Worm (Caenorhabditis elegans) whole organism, mixed stage, embryonic: ENCODE data around the gene atad-3.

Experiments used
- ceh-43 ChIP-seq: fragments of 200-800 bp; sonication (Bioruptor generic); optimal IDR thresholded peaks from 2 replicates; lab custom pipeline; 2018; ENCODE audit warnings: mild to moderate bottlenecking, missing genetic modification characterization, moderate library complexity, missing compliant biosample characterization
- ceh-83 ChIP-seq: fragments of 200-800 bp; sonication (Bioruptor generic); optimal IDR thresholded peaks from 2 replicates; lab custom pipeline; 2018; ENCODE audit warnings: mild to moderate bottlenecking, missing genetic modification characterization, missing compliant biosample characterization
- drap-1 ChIP-seq: fragments of 200-800 bp; sonication (Bioruptor generic); optimal IDR thresholded peaks from 3 replicates; lab custom pipeline; 2018; ENCODE audit warnings: mild to moderate bottlenecking, missing genetic modification characterization, missing compliant biosample characterization
- elt-1 ChIP-seq: sonication (generic microtip); optimal IDR thresholded peaks from 2 replicates; lab custom pipeline; 2017; ENCODE audit warnings: missing genetic modification characterization, mild to moderate bottlenecking, missing compliant biosample characterization, antibody characterized with exemption, moderate library complexity, borderline replicate concordance; ENCODE audit not compliant: insufficient read depth
- ham-2 ChIP-seq: fragments of 200-800 bp; sonication (Bioruptor generic); optimal IDR thresholded peaks from 2 replicates; lab custom pipeline; 2018; ENCODE audit warnings: mild to moderate bottlenecking, missing genetic modification characterization, missing compliant biosample characterization
- nhr-12 ChIP-seq: fragments of 150-350 bp; optimal IDR thresholded peaks from 2 replicates; lab custom pipeline; 2014; ENCODE audit warnings: missing biosample characterization, missing genetic modification characterization
- nhr-237 ChIP-seq: fragments of 150-350 bp; optimal IDR thresholded peaks from 2 replicates; lab custom pipeline; 2014; ENCODE audit warnings: missing biosample characterization, missing genetic modification characterization
- nhr-28 ChIP-seq: fragments of 150-350 bp; optimal IDR thresholded peaks from 2 replicates; lab custom pipeline; 2014; ENCODE audit warnings: missing biosample characterization, missing genetic modification characterization
- pha-4 ChIP-seq: fragments of 150-350 bp; optimal IDR thresholded peaks from 2 replicates; lab custom pipeline; 2018; ENCODE audit warnings: missing biosample characterization, missing genetic modification reagents, missing genetic modification characterization
- tbx-8 ChIP-seq: fragments of 200-800 bp; sonication (Bioruptor generic); optimal IDR thresholded peaks from 2 replicates; lab custom pipeline; 2018; ENCODE audit warnings: mild to moderate bottlenecking, missing genetic modification characterization, moderate library complexity, missing compliant biosample characterization
- unc-39 ChIP-seq: fragments of 150-350 bp; optimal IDR thresholded peaks from 2 replicates; lab custom pipeline; 2014; ENCODE audit warnings: missing biosample characterization, missing genetic modification characterization
- unc-62 ChIP-seq: fragments of 150-350 bp; optimal IDR thresholded peaks from 2 replicates; lab custom pipeline; 2014; ENCODE audit warnings: missing biosample characterization, missing genetic modification reagents, missing genetic modification characterization
- zip-8 ChIP-seq: fragments of 150-350 bp; optimal IDR thresholded peaks from 2 replicates; lab custom pipeline; 2014; ENCODE audit warnings: missing biosample characterization, missing genetic modification characterization
- ztf-11 ChIP-seq: fragments of 150-350 bp; optimal IDR thresholded peaks from 2 replicates; lab custom pipeline; 2014; ENCODE audit warnings: missing biosample characterization, missing genetic modification characterization

atad-3 gene

ce11 chrII:10300082-10300749 lies 51.4 kb downstream of the atad-3 start, which contains the start of gene nep-26:
Gene nep-26, minus strand, starts transcription at chrII:10300132.
- TF ChIP-seq unc-39 (tag; lab: Kevin White, UChicago): no peak
- TF ChIP-seq nhr-237 (tag; lab: Kevin White, UChicago): no peak
- TF ChIP-seq drap-1 (GFP tag; lab: Kevin White, UChicago): no peak
- no peak for TF ChIP-seq pha-4
- TF ChIP-seq ceh-43 (GFP tag; lab: Kevin White, UChicago): no peak
- peak; percentile 16 for TF ChIP-seq zip-8 (tag; lab: Kevin White, UChicago)
- no peak for TF ChIP-seq elt-1 (tag; lab: Kevin White, UChicago)
- no peak for TF ChIP-seq ham-2
- TF ChIP-seq nhr-12 (tag; lab: Kevin White, UChicago): no peak
- no peak for TF ChIP-seq nhr-28
- TF ChIP-seq unc-62 (GFP tag; lab: Kevin White, UChicago): peak; percentile 54
- TF ChIP-seq ztf-11 (tag; lab: Kevin White, UChicago): no peak
- no peak for TF ChIP-seq tbx-8
- TF ChIP-seq ceh-83 (GFP tag; lab: Kevin White, UChicago): no peak
